Worm (Caenorhabditis elegans) whole organism, L2 larva: ENCODE measurements around the gene zer-1.

ENCODE experiments used
- R02D3.7 ChIP-seq: fragments of 150-350 bp; optimal IDR thresholded peaks from 2 replicates; lab custom pipeline; 2014; ENCODE audit warnings: missing biosample characterization, missing genetic modification characterization
- ZK546.5 ChIP-seq: sonication (generic microtip); optimal IDR thresholded peaks from 2 replicates; lab custom pipeline; 2017; ENCODE audit warnings: missing biosample characterization, missing genetic modification characterization
- elt-3 ChIP-seq: sonication (generic microtip); optimal IDR thresholded peaks from 2 replicates; lab custom pipeline; 2017; ENCODE audit warnings: missing biosample characterization, missing genetic modification characterization
- lin-13 ChIP-seq: fragments of 150-350 bp; optimal IDR thresholded peaks from 2 replicates; lab custom pipeline; 2014; ENCODE audit warnings: missing biosample characterization, missing genetic modification reagents, missing genetic modification characterization
- nhr-11 ChIP-seq: fragments of 150-350 bp; optimal IDR thresholded peaks from 2 replicates; lab custom pipeline; 2014; ENCODE audit warnings: missing biosample characterization, missing genetic modification characterization
- nhr-21 ChIP-seq: fragments of 150-350 bp; optimal IDR thresholded peaks from 2 replicates; lab custom pipeline; 2014; ENCODE audit warnings: missing biosample characterization, missing genetic modification characterization
- sma-3 ChIP-seq: sonication (generic microtip); optimal IDR thresholded peaks from 2 replicates; lab custom pipeline; 2016; ENCODE audit warnings: missing genetic modification reagents, missing genetic modification characterization, missing compliant biosample characterization
- snpc-4 ChIP-seq: fragments of 150-350 bp; optimal IDR thresholded peaks from 2 replicates; lab custom pipeline; 2014; ENCODE audit warnings: missing biosample characterization, missing genetic modification characterization
- unc-39 ChIP-seq: fragments of 150-350 bp; optimal IDR thresholded peaks from 2 replicates; lab custom pipeline; 2014; ENCODE audit warnings: missing biosample characterization, missing genetic modification characterization
- ztf-1 ChIP-seq: fragments of 200-800 bp; sonication (Bioruptor generic); conservative IDR thresholded peaks from 2 replicates; pipeline ENCODE4 v1.3.6; 2022; ENCODE audit warnings: missing genetic modification characterization, missing compliant biosample characterization

DNA sequence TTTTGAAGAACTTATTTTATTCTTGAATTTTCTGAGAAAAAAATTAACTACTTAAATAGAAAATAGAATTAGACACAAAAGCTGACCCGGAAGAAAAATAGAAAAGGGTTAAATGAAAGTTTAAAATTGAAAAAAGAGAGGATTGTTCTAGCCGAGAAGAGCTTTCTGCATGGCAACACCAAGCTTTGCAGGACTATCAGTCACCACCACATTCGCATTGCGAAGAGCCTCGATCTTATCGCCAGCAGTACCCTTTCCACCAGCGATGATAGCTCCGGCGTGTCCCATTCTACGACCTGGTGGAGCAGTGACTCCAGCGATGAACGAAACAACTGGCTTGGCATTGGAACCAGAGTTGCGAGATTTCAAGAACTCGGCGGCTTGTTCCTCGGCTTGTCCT, 13.5 kb upstream of the zer-1 start:
- no peak for TF ChIP-seq snpc-4 (tag; lab: Kevin White, UChicago)
- TF ChIP-seq sma-3 (GFP tag; lab: Kevin White, UChicago): no peak
- no peak for TF ChIP-seq R02D3.7 (tag; lab: Kevin White, UChicago)
- no peak for TF ChIP-seq nhr-21 (tag; lab: Kevin White, UChicago)
- TF ChIP-seq ztf-1 (GFP tag; lab: Robert Waterston, UW): no peak
- TF ChIP-seq nhr-11 (tag; lab: Kevin White, UChicago): no peak
- TF ChIP-seq lin-13: no peak
- no peak for TF ChIP-seq elt-3 (tag; lab: Kevin White, UChicago)
- no peak for TF ChIP-seq ZK546.5
- no peak for TF ChIP-seq unc-39 (tag; lab: Kevin White, UChicago)
